Worm (Caenorhabditis elegans): ENCODE measurements around the gene tdp-1.

Gene tdp-1

DNA sequence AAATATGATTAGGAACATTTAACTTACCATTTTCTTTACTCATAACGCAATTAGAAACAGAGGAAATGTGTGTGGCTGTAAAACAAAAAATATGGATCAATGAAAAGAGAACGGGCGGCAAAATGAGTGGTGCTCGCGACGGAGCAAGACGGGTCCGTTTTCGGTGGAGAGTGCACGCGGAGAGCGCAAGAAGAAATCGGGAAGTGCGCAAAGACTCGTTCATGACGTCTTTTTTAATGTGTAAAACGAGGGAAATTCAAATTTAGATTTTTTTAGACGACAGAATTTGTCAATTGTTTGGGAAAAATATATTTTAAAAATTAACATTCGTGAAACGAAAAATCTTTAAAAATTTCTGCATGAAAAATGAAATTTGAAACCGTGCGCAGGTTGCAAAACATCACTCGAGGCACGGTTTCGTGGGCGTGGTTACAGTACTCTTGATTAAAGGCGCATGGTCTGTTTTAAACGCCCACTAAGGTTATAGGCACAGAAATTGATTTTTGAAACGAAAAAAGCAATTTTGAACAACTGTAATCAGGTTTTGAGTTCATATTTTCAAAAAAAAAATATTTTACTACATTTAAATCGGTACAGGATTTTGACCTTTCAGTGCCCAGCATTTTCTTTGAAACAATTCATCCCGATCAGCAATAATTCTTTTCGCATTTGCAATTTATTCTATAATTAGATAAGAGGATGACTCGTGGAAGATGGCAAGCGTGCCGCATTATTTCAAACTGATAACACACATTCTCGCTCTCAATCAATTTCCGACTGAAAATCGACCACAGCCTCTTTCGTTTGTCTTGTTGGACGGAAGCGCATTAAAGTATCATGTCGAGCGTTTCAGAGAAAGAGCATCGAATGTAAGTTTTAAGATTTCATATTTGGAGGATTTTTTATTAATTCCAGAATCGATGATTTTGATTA lies 28.1 kb upstream of the tdp-1 start, which contains the start of the genes szy-20 and C18E9.5 (continued):
- peak; percentile 20 for TF ChIP-seq hpl-2 (GFP tag; optimal IDR thresholded peaks at IDR 0.05)
- TF ChIP-seq fkh-4 (tag; optimal IDR thresholded peaks at IDR 0.05; ENCODE audit: borderline replicate concordance) = peak; percentile 60
- peak in 1 of 2 experiments; percentile 68 for TF ChIP-seq ztf-11 (tag; optimal IDR thresholded peaks at IDR 0.05)
- TF ChIP-seq fkh-8 (tag; optimal IDR thresholded peaks at IDR 0.05) = peak; percentile 80

ce11 chrII:8973516-8974043 lies 24.0 kb upstream of the tdp-1 start, which contains the start of gene tomm-40:
Gene tomm-40, minus strand, starts transcription at chrII:8973566.
- TF ChIP-seq nhr-20 (tag; optimal IDR thresholded peaks at IDR 0.05) (peak; percentile 3), nhr-11 (tag; optimal IDR thresholded peaks at IDR 0.05) (no peak), elt-3 (tag; optimal IDR thresholded peaks at IDR 0.05) (no peak), C04F5.9 (tag; optimal IDR thresholded peaks at IDR 0.05) (no peak), nhr-19 (GFP tag; conservative IDR thresholded peaks at IDR 0.05) (no peak), Y116A8C.19 (tag; optimal IDR thresholded peaks at IDR 0.05; ENCODE audit: borderline replicate concordance) (no peak), mep-1 (tag; optimal IDR thresholded peaks at IDR 0.05) (peak; percentile 40), dpl-1 (GFP tag; optimal IDR thresholded peaks at IDR 0.05) (peak; percentile 27 to 59 (median 48)), snu-23 (GFP tag; optimal IDR thresholded peaks at IDR 0.05) (no peak), efl-1 (optimal IDR thresholded peaks at IDR 0.05) (peak; percentile 49 to 51), efl-1 (GFP tag; optimal IDR thresholded peaks at IDR 0.05 in 1 of 2) (peak; percentile 55 to 93), pag-3 (tag; optimal IDR thresholded peaks at IDR 0.05; ENCODE audit: borderline replicate concordance, insufficient read depth) (no peak), xbp-1 (tag; optimal IDR thresholded peaks at IDR 0.05) (no peak), snpc-4 (tag; optimal IDR thresholded peaks at IDR 0.05) (no peak), elt-2 (tag; optimal IDR thresholded peaks at IDR 0.05) (no peak), egl-13 (tag; optimal IDR thresholded peaks at IDR 0.05) (no peak), lsy-2 (tag; optimal IDR thresholded peaks at IDR 0.05) (peak; percentile 34 to 51), mab-9 (GFP tag; IDR thresholded peaks at IDR 0.05) (no peak), irx-1 (tag; optimal IDR thresholded peaks at IDR 0.05) (no peak), fkh-10 (GFP tag; optimal IDR thresholded peaks at IDR 0.05) (no peak), grh-1 (GFP tag; IDR thresholded peaks at IDR 0.05) (no peak), nhr-84 (tag; optimal IDR thresholded peaks at IDR 0.05) (no peak), swsn-7 (tag; optimal IDR thresholded peaks at IDR 0.05) (peak; percentile 13), ceh-88 (GFP tag; IDR thresholded peaks at IDR 0.05) (no peak), ets-5 (GFP tag; IDR thresholded peaks at IDR 0.05) (no peak), efl-3 (GFP tag; optimal IDR thresholded peaks at IDR 0.05) (no peak), nhr-77 (tag; optimal IDR thresholded peaks at IDR 0.05) (no peak), tbx-2 (tag; optimal IDR thresholded peaks at IDR 0.05) (no peak), ceh-8 (GFP tag; optimal IDR thresholded peaks at IDR 0.05) (no peak), F16B12.6 (tag; optimal IDR thresholded peaks at IDR 0.05) (no peak), ama-1 (optimal IDR thresholded peaks at IDR 0.05) (no peak), fos-1 (tag; optimal IDR thresholded peaks at IDR 0.05) (no peak), lin-39 (tag; optimal IDR thresholded peaks at IDR 0.05) (no peak), blmp-1 (tag; optimal IDR thresholded peaks at IDR 0.05) (peak; percentile 12), aha-1 (tag; optimal IDR thresholded peaks at IDR 0.05) (no peak), unc-86 (tag; optimal IDR thresholded peaks at IDR 0.05) (no peak), skn-1 (tag; optimal IDR thresholded peaks at IDR 0.05) (peak; percentile 5), lin-15B (tag; optimal IDR thresholded peaks at IDR 0.05) (no peak), hlh-17 (GFP tag; optimal IDR thresholded peaks at IDR 0.05; ENCODE audit: borderline replicate concordance) (no peak), jun-1 (tag; optimal IDR thresholded peaks at IDR 0.05) (no peak), ces-1 (GFP tag; optimal IDR thresholded peaks at IDR 0.05) (no peak), lin-35 (GFP tag; optimal IDR thresholded peaks at IDR 0.05) (peak in 1 of 2 experiments; percentile 55), ceh-63 (GFP tag; optimal IDR thresholded peaks at IDR 0.05) (no peak), mdl-1 (tag; optimal IDR thresholded peaks at IDR 0.05) (no peak), isw-1 (GFP tag; IDR thresholded peaks at IDR 0.05) (no peak)

Measured in whole organism, L1 larva.